Fruit fly (Drosophila melanogaster) whole organism, embryonic: ENCODE measurements around the gene PH4alphaPV.

ENCODE experiments used
- Bdp1 ChIP-seq: fragments of 200-800 bp; sonication (Bioruptor generic); optimal IDR thresholded peaks from 3 replicates; lab custom pipeline; 2016; ENCODE audit warnings: missing biosample characterization, missing genetic modification characterization
- Bteb2 ChIP-seq: fragments of 200-800 bp; sonication (Bioruptor generic); optimal IDR thresholded peaks from 2 replicates; lab custom pipeline; 2016; ENCODE audit warnings: missing biosample characterization, missing genetic modification characterization
- CG1024 ChIP-seq: fragments of 200-800 bp; sonication (Bioruptor generic); IDR thresholded peaks from 2 replicates; pipeline ENCODE4 v1.3.6; 2022; ENCODE audit warnings: missing biosample characterization, missing genetic modification characterization
- CG10959 ChIP-seq: fragments of 200-800 bp; sonication (Bioruptor generic); IDR thresholded peaks from 2 replicates; pipeline ENCODE4 v1.3.6; 2022; ENCODE audit warnings: missing biosample characterization, missing genetic modification characterization
- CG11695 ChIP-seq: fragments of 200-800 bp; sonication (Bioruptor generic); IDR thresholded peaks from 3 replicates; pipeline ENCODE4 v1.3.6; 2022; ENCODE audit warnings: missing biosample characterization, missing genetic modification characterization
- CG12104 ChIP-seq: fragments of 200-800 bp; sonication (Bioruptor generic); optimal IDR thresholded peaks from 3 replicates; lab custom pipeline; 2016; ENCODE audit warnings: missing biosample characterization, missing genetic modification characterization
- CG13123 ChIP-seq: fragments of 200-800 bp; sonication (Bioruptor generic); optimal IDR thresholded peaks from 2 replicates; lab custom pipeline; 2016; ENCODE audit warnings: missing biosample characterization, missing genetic modification characterization
- CG15514 ChIP-seq: fragments of 200-800 bp; sonication (Bioruptor generic); optimal IDR thresholded peaks from 3 replicates; lab custom pipeline; 2017; ENCODE audit warnings: missing biosample characterization, missing genetic modification characterization, mild to moderate bottlenecking, moderate library complexity, missing genetic modification reagents
- CG15601 ChIP-seq: fragments of 200-800 bp; sonication (Bioruptor generic); optimal IDR thresholded peaks from 3 replicates; lab custom pipeline; 2019; ENCODE audit warnings: missing biosample characterization, mild to moderate bottlenecking, missing genetic modification characterization, moderate library complexity
- CG16813 ChIP-seq: fragments of 200-800 bp; sonication (Bioruptor generic); IDR thresholded peaks from 3 replicates; pipeline ENCODE4 v1.3.6; 2022; ENCODE audit warnings: missing biosample characterization, missing genetic modification characterization; ENCODE audit not compliant: partially characterized antibody
- CG16863 ChIP-seq: fragments of 200-800 bp; sonication (Bioruptor generic); optimal IDR thresholded peaks from 3 replicates; lab custom pipeline; 2016; ENCODE audit warnings: missing biosample characterization, missing genetic modification characterization
- CG1832 ChIP-seq: fragments of 200-800 bp; sonication (Bioruptor generic); optimal IDR thresholded peaks from 2 replicates; lab custom pipeline; 2017; ENCODE audit warnings: missing biosample characterization, mild to moderate bottlenecking, missing genetic modification characterization, inconsistent platforms
- CG2712 ChIP-seq: fragments of 200-800 bp; optimal IDR thresholded peaks from 3 replicates; lab custom pipeline; 2019; ENCODE audit warnings: missing biosample characterization, mild to moderate bottlenecking, missing genetic modification characterization, moderate library complexity
- CG2875 ChIP-seq: fragments of 200-800 bp; sonication (Bioruptor generic); optimal IDR thresholded peaks from 2 replicates; lab custom pipeline; 2017; ENCODE audit warnings: missing biosample characterization, mild to moderate bottlenecking, missing genetic modification characterization, missing genetic modification reagents
- CG30403 ChIP-seq: fragments of 200-800 bp; sonication (Bioruptor generic); optimal IDR thresholded peaks from 3 replicates; lab custom pipeline; 2016; ENCODE audit warnings: missing biosample characterization, missing genetic modification characterization
- CG4360 ChIP-seq: fragments of 200-800 bp; sonication (Bioruptor generic); IDR thresholded peaks from 2 replicates; pipeline ENCODE4 v1.3.6; 2022; ENCODE audit warnings: missing biosample characterization, missing genetic modification characterization
- CG6175 ChIP-seq: fragments of 200-800 bp; sonication (Bioruptor generic); IDR thresholded peaks from 3 replicates; pipeline ENCODE4 v1.3.6; 2022; ENCODE audit warnings: missing biosample characterization, missing genetic modification characterization
- CG6765 ChIP-seq: fragments of 200-800 bp; sonication (Bioruptor generic); optimal IDR thresholded peaks from 3 replicates; lab custom pipeline; 2017; ENCODE audit warnings: missing biosample characterization, mild to moderate bottlenecking, missing genetic modification characterization
- CHES-1-like ChIP-seq: fragments of 200-800 bp; sonication (Bioruptor generic); optimal IDR thresholded peaks from 2 replicates; lab custom pipeline; 2016; ENCODE audit warnings: missing biosample characterization, missing genetic modification characterization
- Dip2 ChIP-seq: fragments of 200-800 bp; sonication (Bioruptor generic); IDR thresholded peaks from 2 replicates; pipeline ENCODE4 v1.3.6; 2022; ENCODE audit warnings: missing biosample characterization, missing genetic modification characterization
- Drgx ChIP-seq: fragments of 200-800 bp; sonication (Bioruptor generic); IDR thresholded peaks from 2 replicates; pipeline ENCODE4 v1.3.6; 2022; ENCODE audit warnings: missing biosample characterization, missing genetic modification characterization
- Ets65A ChIP-seq: fragments of 200-800 bp; sonication (Bioruptor generic); peaks from one replicate; lab custom pipeline; 2016; ENCODE audit warnings: missing biosample characterization, missing genetic modification characterization
- Hey ChIP-seq: fragments of 200-800 bp; sonication (Bioruptor generic); optimal IDR thresholded peaks from 3 replicates; lab custom pipeline; 2018; ENCODE audit warnings: missing biosample characterization, mild to moderate bottlenecking, missing genetic modification characterization
- Hr3 ChIP-seq: fragments of 200-800 bp; sonication (Bioruptor generic); optimal IDR thresholded peaks from 3 replicates; lab custom pipeline; 2016; ENCODE audit warnings: missing biosample characterization, missing genetic modification characterization
- Hr51 ChIP-seq, 2 experiments: fragments of 200-800 bp; sonication (Bioruptor generic); optimal IDR thresholded peaks; 2 replicates in 1 of 2; 3 replicates in 1 of 2; lab custom pipeline; 2016 to 2018; ENCODE audit warnings: missing biosample characterization in 2 of 2, missing genetic modification characterization in 2 of 2, mild to moderate bottlenecking in 1 of 2, moderate library complexity in 1 of 2
- Myb ChIP-seq: fragments of 200-800 bp; sonication (Bioruptor generic); optimal IDR thresholded peaks from 2 replicates; lab custom pipeline; 2016; ENCODE audit warnings: missing biosample characterization, missing genetic modification characterization
- NC2α ChIP-seq: fragments of 200-800 bp; sonication (Bioruptor generic); optimal IDR thresholded peaks from 2 replicates; lab custom pipeline; 2016; ENCODE audit warnings: missing biosample characterization, missing genetic modification characterization
- Optix ChIP-seq: fragments of 200-800 bp; sonication (Bioruptor generic); IDR thresholded peaks from 3 replicates; pipeline ENCODE4 v1.3.6; 2022; ENCODE audit warnings: missing biosample characterization, missing genetic modification characterization
- Side ChIP-seq: fragments of 200-800 bp; sonication (Bioruptor generic); optimal IDR thresholded peaks from 2 replicates; lab custom pipeline; 2016; ENCODE audit warnings: missing biosample characterization, missing genetic modification characterization
- Six4 ChIP-seq: fragments of 200-800 bp; sonication (Bioruptor generic); optimal IDR thresholded peaks from 2 replicates; lab custom pipeline; 2016; ENCODE audit warnings: missing biosample characterization, missing genetic modification characterization
- Sox100B ChIP-seq: fragments of 200-800 bp; sonication (Bioruptor generic); optimal IDR thresholded peaks from 3 replicates; lab custom pipeline; 2018; ENCODE audit warnings: missing biosample characterization, mild to moderate bottlenecking, missing genetic modification characterization
- Taf1 ChIP-seq: fragments of 200-800 bp; sonication (Bioruptor generic); IDR thresholded peaks from 2 replicates; pipeline ENCODE4 v1.3.6; 2022; ENCODE audit warnings: missing biosample characterization, missing genetic modification characterization
- Xbp1 ChIP-seq: fragments of 200-800 bp; sonication (Bioruptor generic); optimal IDR thresholded peaks from 3 replicates; lab custom pipeline; 2016; ENCODE audit warnings: missing biosample characterization, mild to moderate bottlenecking, missing genetic modification characterization
- abd-A ChIP-seq: fragments of 200-800 bp; sonication (Bioruptor generic); optimal IDR thresholded peaks from 3 replicates; lab custom pipeline; 2019; ENCODE audit warnings: missing biosample characterization, mild to moderate bottlenecking, missing genetic modification characterization, moderate library complexity
- ase ChIP-seq: fragments of 200-800 bp; sonication (Bioruptor generic); IDR thresholded peaks from 3 replicates; pipeline ENCODE4 v1.3.6; 2022; ENCODE audit warnings: missing biosample characterization, missing genetic modification characterization
- ci ChIP-seq: fragments of 200-800 bp; sonication (Bioruptor generic); IDR thresholded peaks from 3 replicates; pipeline ENCODE4 v1.3.6; 2022; ENCODE audit warnings: missing biosample characterization, missing genetic modification characterization
- dmrt11E ChIP-seq: fragments of 200-800 bp; sonication (Bioruptor generic); optimal IDR thresholded peaks from 3 replicates; lab custom pipeline; 2018; ENCODE audit warnings: missing biosample characterization, mild to moderate bottlenecking, missing genetic modification characterization, moderate library complexity
- gce ChIP-seq: fragments of 200-800 bp; sonication (Bioruptor generic); IDR thresholded peaks from 3 replicates; pipeline ENCODE4 v1.3.6; 2022; ENCODE audit warnings: missing biosample characterization, missing genetic modification characterization
- jumu ChIP-seq: fragments of 200-800 bp; sonication (Bioruptor generic); optimal IDR thresholded peaks from 3 replicates; lab custom pipeline; 2016; ENCODE audit warnings: missing biosample characterization, missing genetic modification characterization
- nom ChIP-seq: fragments of 200-800 bp; sonication (Bioruptor generic); optimal IDR thresholded peaks from 2 replicates; lab custom pipeline; 2017; ENCODE audit warnings: missing biosample characterization, missing genetic modification characterization, mild to moderate bottlenecking, moderate library complexity, missing genetic modification reagents
- pan ChIP-seq, 4 experiments: fragments of >200 bp in 3 of 4; fragments of 200-800 bp in 1 of 4; sonication (Bioruptor generic) in 1 of 4; optimal IDR thresholded peaks in 3 of 4; IDR thresholded peaks in 1 of 4; 2 replicates each; pipeline versions ENCODE4 v1.3.6 to Lab custom; 2017 to 2022; ENCODE audit warnings: missing biosample characterization in 2 of 4, missing genetic modification characterization in 2 of 4, mixed read lengths in 1 of 4
- sc ChIP-seq, 3 experiments: fragments of >200 bp in 2 of 3; fragments of 200-800 bp in 1 of 3; sonication (Bioruptor generic) in 1 of 3; optimal IDR thresholded peaks; 2 replicates in 2 of 3; 3 replicates in 1 of 3; lab custom pipeline; 2017; ENCODE audit warnings: mild to moderate bottlenecking in 1 of 3, missing biosample characterization in 1 of 3, missing genetic modification characterization in 1 of 3, missing genetic modification reagents in 1 of 3
- slp2 ChIP-seq: fragments of 200-800 bp; sonication (Bioruptor generic); optimal IDR thresholded peaks from 2 replicates; lab custom pipeline; 2016; ENCODE audit warnings: missing biosample characterization, missing genetic modification characterization
- sqz ChIP-seq: fragments of 200-800 bp; sonication (Bioruptor generic); optimal IDR thresholded peaks from 3 replicates; lab custom pipeline; 2018; ENCODE audit warnings: missing biosample characterization, mild to moderate bottlenecking, missing genetic modification characterization
- twi ChIP-seq: fragments of 200-800 bp; optimal IDR thresholded peaks from 2 replicates; lab custom pipeline; 2019; ENCODE audit warnings: missing biosample characterization, mild to moderate bottlenecking, missing genetic modification characterization, moderate library complexity
- vfl ChIP-seq: fragments of 200-800 bp; sonication (Bioruptor generic); optimal IDR thresholded peaks from 2 replicates; lab custom pipeline; 2016; ENCODE audit warnings: missing biosample characterization, missing genetic modification characterization
- vvl ChIP-seq: fragments of 200-800 bp; sonication (Bioruptor generic); IDR thresholded peaks from 2 replicates; pipeline ENCODE4 v1.3.6; 2022; ENCODE audit warnings: missing biosample characterization, missing genetic modification characterization
- zfh1 ChIP-seq: fragments of 200-800 bp; sonication (Bioruptor generic); IDR thresholded peaks from 3 replicates; pipeline ENCODE4 v1.3.6; 2022; ENCODE audit warnings: missing biosample characterization, missing genetic modification characterization

PH4alphaPV gene

dm6 chr3R:30601440-30602256 lies 46.7 kb downstream of the PH4alphaPV start, which contains the start of the genes CG2246 and CG31021 (continued):
- peak; percentile 10 to 63 for TF ChIP-seq Hr51 (GFP tag; optimal IDR thresholded peaks at IDR 0.05; lab: Kevin White, UChicago)
- TF ChIP-seq CG13123 (GFP tag; lab: Kevin White, UChicago), result peak; percentile 43
- TF ChIP-seq CG10959 (GFP tag; lab: Robert Waterston, UW), result no peak
- TF ChIP-seq Bteb2 (GFP tag; lab: Kevin White, UChicago), result peak; percentile 18
- TF ChIP-seq CHES-1-like (GFP tag; lab: Kevin White, UChicago), result peak; percentile 64
- peak; percentile 37; the same call in 2 of the 3 replicates for TF ChIP-seq zfh1
- no peak for TF ChIP-seq pan (optimal IDR thresholded peaks at IDR 0.05; lab: Kevin White, UChicago)
- peak in 1 of 2 experiments; percentile 29 for TF ChIP-seq pan (GFP tag; optimal IDR thresholded peaks at IDR 0.05 in 1 of 2, IDR thresholded peaks at IDR 0.05 in 1 of 2)
- TF ChIP-seq Bdp1 (GFP tag; lab: Kevin White, UChicago), result peak; percentile 51
- TF ChIP-seq CG1832, result no peak
- TF ChIP-seq Taf1 (GFP tag; lab: Robert Waterston, UW), result 0 out of 2 replicates have a peak, but pooled peaks have one; percentile 7
- peak; percentile 89 for TF ChIP-seq CG16813
- TF ChIP-seq twi (tag; lab: Kevin White, UChicago), result no peak
- TF ChIP-seq CG2875 (GFP tag; lab: Kevin White, UChicago), result no peak
- peak; percentile 67 for TF ChIP-seq Xbp1 (GFP tag; lab: Kevin White, UChicago)
- 0 out of 3 replicates have a peak, but pooled peaks have one; percentile 33 for TF ChIP-seq CG6175 (GFP tag; lab: Robert Waterston, UW)
- peak; percentile 22 for TF ChIP-seq Side (GFP tag; lab: Kevin White, UChicago)
- TF ChIP-seq ci (GFP tag; lab: Robert Waterston, UW), result peak; percentile 67; the same call in 2 of the 3 replicates
- TF ChIP-seq CG15601, result peak; percentile 31
- TF ChIP-seq CG15514 (GFP tag; lab: Kevin White, UChicago), result peak; percentile 62
- TF ChIP-seq nom, result no peak
- TF ChIP-seq Hey, result no peak
- TF ChIP-seq sqz (GFP tag; lab: Kevin White, UChicago), result no peak
- peak; percentile 22 for TF ChIP-seq vfl (GFP tag; lab: Kevin White, UChicago)
- TF ChIP-seq Sox100B (GFP tag; lab: Kevin White, UChicago), result peak; percentile 32
- peak; percentile 61 for TF ChIP-seq CG2712 (tag; lab: Kevin White, UChicago)
- no peak for TF ChIP-seq Dip2
- TF ChIP-seq Drgx (GFP tag; lab: Robert Waterston, UW), result peak; percentile 32
- no peak for TF ChIP-seq NC2α (GFP tag; lab: Kevin White, UChicago)
- peak; percentile 44 for TF ChIP-seq dmrt11E (tag; lab: Kevin White, UChicago)
- TF ChIP-seq CG6765 (GFP tag; lab: Kevin White, UChicago), result no peak
- no peak for TF ChIP-seq CG11695 (GFP tag; lab: Robert Waterston, UW)
- no peak for TF ChIP-seq abd-A (tag; lab: Kevin White, UChicago)
- TF ChIP-seq Myb, result peak; percentile 59
- TF ChIP-seq CG4360 (GFP tag; lab: Robert Waterston, UW), result no peak
- TF ChIP-seq CG1024 (GFP tag; lab: Robert Waterston, UW), result no peak
- no peak for TF ChIP-seq Optix (GFP tag; lab: Robert Waterston, UW)
- TF ChIP-seq gce (GFP tag; lab: Robert Waterston, UW), result 0 out of 3 replicates have a peak, but pooled peaks have one; percentile 25
- no peak; the same call in 2 of the 3 replicates for TF ChIP-seq ase
- peak; percentile 99 for TF ChIP-seq Ets65A (GFP tag; lab: Kevin White, UChicago)
- peak; percentile 63 for TF ChIP-seq CG16863 (GFP tag; lab: Kevin White, UChicago)
- peak; percentile 21 for TF ChIP-seq Six4 (GFP tag; lab: Kevin White, UChicago)
- peak; percentile 78 for TF ChIP-seq CG30403 (GFP tag; lab: Kevin White, UChicago)
- TF ChIP-seq jumu, result peak; percentile 85
- peak; percentile 80; the same call in 1 of the 2 replicates for TF ChIP-seq vvl (GFP tag; lab: Robert Waterston, UW)
- TF ChIP-seq sc (optimal IDR thresholded peaks at IDR 0.05; lab: Kevin White, UChicago), result no peak
- TF ChIP-seq sc (GFP tag; optimal IDR thresholded peaks at IDR 0.05; lab: Kevin White, UChicago), result no peak
- peak; percentile 49 for TF ChIP-seq Hr3 (GFP tag; lab: Kevin White, UChicago)
- peak; percentile 16 for TF ChIP-seq CG12104 (GFP tag; lab: Kevin White, UChicago)
- peak; percentile 53 for TF ChIP-seq slp2 (GFP tag; lab: Kevin White, UChicago)
